Worm (Caenorhabditis elegans) whole organism, young adult: ENCODE data around the gene tbc-3.

ENCODE experiments used
- dpff-1 ChIP-seq: sonication (generic microtip); optimal IDR thresholded peaks from 2 replicates; lab custom pipeline; 2017; ENCODE audit warnings: mild to moderate bottlenecking, missing genetic modification characterization, missing compliant biosample characterization
- him-1 ChIP-seq: sonication (generic microtip); optimal IDR thresholded peaks from 2 replicates; lab custom pipeline; 2016; ENCODE audit warnings: missing genotype, missing genetic modification reagents, missing genetic modification characterization, missing compliant biosample characterization

DNA sequence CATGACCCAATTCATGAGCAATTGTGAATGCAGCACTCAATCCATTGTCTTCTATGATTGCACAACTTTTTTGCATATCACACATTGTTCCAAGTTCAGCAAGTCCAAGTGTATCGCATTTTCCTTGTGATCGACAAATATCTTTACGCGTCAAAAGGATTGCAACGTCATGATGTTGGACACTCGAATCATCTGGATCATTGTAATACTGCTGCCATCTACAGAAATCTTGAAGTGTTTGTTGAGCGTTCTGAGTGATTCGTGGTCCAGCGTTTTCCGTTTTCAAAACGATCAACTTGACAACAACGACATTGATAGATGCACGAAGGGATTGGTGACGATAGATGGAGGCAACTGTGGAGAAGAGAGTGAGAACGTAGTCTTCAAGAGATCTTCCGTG, 44.4 kb downstream of the tbc-3 start:
- no peak for TF ChIP-seq dpff-1 (tag; lab: Kevin White, UChicago)
- TF ChIP-seq him-1 = no peak
